Fruit fly (Drosophila melanogaster) whole organism, embryonic: ENCODE data around the gene CG17134.

ENCODE experiments used
- ATbp ChIP-seq: fragments of 200-800 bp; sonication (Bioruptor generic); optimal IDR thresholded peaks from 2 replicates; lab custom pipeline; 2017; ENCODE audit warnings: missing biosample characterization, mild to moderate bottlenecking, missing genetic modification characterization, missing genetic modification reagents
- Atf-2 ChIP-seq: fragments of 200-800 bp; sonication (Bioruptor generic); optimal IDR thresholded peaks from 2 replicates; lab custom pipeline; 2016; ENCODE audit warnings: missing biosample characterization, missing genetic modification characterization
- Blimp-1 ChIP-seq: fragments of 200-800 bp; sonication (Bioruptor generic); optimal IDR thresholded peaks from 3 replicates; lab custom pipeline; 2018; ENCODE audit warnings: missing biosample characterization, missing genetic modification characterization, mild to moderate bottlenecking, moderate library complexity, missing genetic modification reagents
- BtbVII ChIP-seq: fragments of 200-800 bp; sonication (Bioruptor generic); optimal IDR thresholded peaks from 3 replicates; lab custom pipeline; 2017; ENCODE audit warnings: missing biosample characterization, mild to moderate bottlenecking, missing genetic modification characterization
- CG10979 ChIP-seq: fragments of 200-800 bp; sonication (Bioruptor generic); optimal IDR thresholded peaks from 2 replicates; lab custom pipeline; 2018; ENCODE audit warnings: missing biosample characterization, mild to moderate bottlenecking, missing genetic modification characterization, moderate library complexity
- CG11560 ChIP-seq: fragments of 200-800 bp; sonication (Bioruptor generic); IDR thresholded peaks from 3 replicates; pipeline ENCODE4 v1.3.6; 2022; ENCODE audit warnings: missing biosample characterization, missing genetic modification characterization
- CG11696 ChIP-seq: fragments of 200-800 bp; sonication (Bioruptor generic); IDR thresholded peaks from 2 replicates; pipeline ENCODE4 v1.3.6; 2022; ENCODE audit warnings: missing biosample characterization, missing genetic modification characterization
- CG13424 ChIP-seq: fragments of 200-800 bp; sonication (Bioruptor generic); optimal IDR thresholded peaks from 2 replicates; lab custom pipeline; 2019; ENCODE audit warnings: missing biosample characterization, mild to moderate bottlenecking, missing genetic modification characterization, moderate library complexity
- CG15269 ChIP-seq: fragments of 200-800 bp; sonication (Bioruptor generic); optimal IDR thresholded peaks from 2 replicates; lab custom pipeline; 2018; ENCODE audit warnings: missing biosample characterization, mild to moderate bottlenecking, missing genetic modification characterization, moderate library complexity
- CG1529 ChIP-seq: fragments of 200-800 bp; sonication (Bioruptor generic); optimal IDR thresholded peaks from 3 replicates; lab custom pipeline; 2018; ENCODE audit warnings: missing biosample characterization, missing genetic modification characterization
- CG15514 ChIP-seq: fragments of 200-800 bp; sonication (Bioruptor generic); optimal IDR thresholded peaks from 3 replicates; lab custom pipeline; 2017; ENCODE audit warnings: missing biosample characterization, missing genetic modification characterization, mild to moderate bottlenecking, moderate library complexity, missing genetic modification reagents
- CG18476 ChIP-seq: fragments of 200-800 bp; sonication (Bioruptor generic); optimal IDR thresholded peaks from 2 replicates; lab custom pipeline; 2016; ENCODE audit warnings: missing biosample characterization, mild to moderate bottlenecking, missing genetic modification characterization
- CG30020 ChIP-seq: fragments of 200-800 bp; optimal IDR thresholded peaks from 2 replicates; lab custom pipeline; 2019; ENCODE audit warnings: missing biosample characterization, mild to moderate bottlenecking, missing genetic modification characterization, moderate library complexity
- CG30431 ChIP-seq: fragments of 200-800 bp; sonication (Bioruptor generic); optimal IDR thresholded peaks from 2 replicates; lab custom pipeline; 2017; ENCODE audit warnings: missing biosample characterization, missing genetic modification characterization
- CG31441 ChIP-seq: fragments of 200-800 bp; sonication (Bioruptor generic); IDR thresholded peaks from 2 replicates; pipeline ENCODE4 v1.3.6; 2022; ENCODE audit warnings: missing biosample characterization, missing genetic modification characterization
- CG3163 ChIP-seq: fragments of 200-800 bp; sonication (Bioruptor generic); optimal IDR thresholded peaks from 3 replicates; lab custom pipeline; 2016; ENCODE audit warnings: missing biosample characterization, missing genetic modification characterization
- CG32532 ChIP-seq: fragments of 200-800 bp; sonication (Bioruptor generic); IDR thresholded peaks from 2 replicates; pipeline ENCODE4 v1.3.6; 2022; ENCODE audit warnings: missing biosample characterization, missing genetic modification characterization
- CG34376 ChIP-seq: fragments of 200-800 bp; sonication (Bioruptor generic); optimal IDR thresholded peaks from 2 replicates; lab custom pipeline; 2018; ENCODE audit warnings: missing biosample characterization, mild to moderate bottlenecking, missing genetic modification characterization
- CG4730 ChIP-seq: fragments of 200-800 bp; sonication (Bioruptor generic); IDR thresholded peaks from 2 replicates; pipeline ENCODE4 v1.3.6; 2022; ENCODE audit warnings: missing biosample characterization, missing genetic modification characterization
- CG7786 ChIP-seq: fragments of 200-800 bp; sonication (Bioruptor generic); optimal IDR thresholded peaks from 2 replicates; lab custom pipeline; 2016; ENCODE audit warnings: missing biosample characterization, missing genetic modification characterization
- CG7839 ChIP-seq: fragments of 200-800 bp; sonication (Bioruptor generic); optimal IDR thresholded peaks from 3 replicates; lab custom pipeline; 2018; ENCODE audit warnings: missing biosample characterization, mild to moderate bottlenecking, missing genetic modification characterization, moderate library complexity
- CG8388 ChIP-seq: fragments of 200-800 bp; sonication (Bioruptor generic); optimal IDR thresholded peaks from 2 replicates; lab custom pipeline; 2019; ENCODE audit warnings: missing biosample characterization, mild to moderate bottlenecking, missing genetic modification characterization, moderate library complexity
- CG9437 ChIP-seq: fragments of 200-800 bp; sonication (Bioruptor generic); optimal IDR thresholded peaks from 2 replicates; lab custom pipeline; 2018; ENCODE audit warnings: missing biosample characterization, mild to moderate bottlenecking, missing genetic modification characterization
- CG9817 ChIP-seq: fragments of 200-800 bp; sonication (Bioruptor generic); optimal IDR thresholded peaks from 2 replicates; lab custom pipeline; 2018; ENCODE audit warnings: missing biosample characterization, mild to moderate bottlenecking, missing genetic modification characterization, moderate library complexity
- CoRest ChIP-seq: fragments of 200-800 bp; sonication (Bioruptor generic); optimal IDR thresholded peaks from 3 replicates; lab custom pipeline; 2018; ENCODE audit warnings: missing biosample characterization, mild to moderate bottlenecking, missing genetic modification characterization, moderate library complexity
- Dref ChIP-seq: fragments of 200-800 bp; sonication (Bioruptor generic); IDR thresholded peaks from 2 replicates; pipeline ENCODE4 v1.3.6; 2022; ENCODE audit warnings: missing biosample characterization, missing genetic modification characterization
- Hey ChIP-seq: fragments of 200-800 bp; sonication (Bioruptor generic); optimal IDR thresholded peaks from 3 replicates; lab custom pipeline; 2018; ENCODE audit warnings: missing biosample characterization, mild to moderate bottlenecking, missing genetic modification characterization
- Hr3 ChIP-seq: fragments of 200-800 bp; sonication (Bioruptor generic); optimal IDR thresholded peaks from 3 replicates; lab custom pipeline; 2016; ENCODE audit warnings: missing biosample characterization, missing genetic modification characterization
- MTF-1 ChIP-seq: fragments of 200-800 bp; sonication (Bioruptor generic); optimal IDR thresholded peaks from 2 replicates; lab custom pipeline; 2018; ENCODE audit warnings: missing biosample characterization, mild to moderate bottlenecking, missing genetic modification characterization, borderline replicate concordance
- Med ChIP-seq: fragments of 200-800 bp; sonication (Bioruptor generic); peaks from one replicate; lab custom pipeline; 2016; ENCODE audit warnings: missing biosample characterization, missing genetic modification characterization, mild to moderate bottlenecking, inconsistent platforms, moderate library complexity
- Nf-YA ChIP-seq: fragments of 200-800 bp; sonication (Bioruptor generic); IDR thresholded peaks from 2 replicates; pipeline ENCODE4 v1.3.6; 2022; ENCODE audit warnings: missing biosample characterization, missing genetic modification characterization
- Nf-YC ChIP-seq: fragments of 200-800 bp; optimal IDR thresholded peaks from 3 replicates; lab custom pipeline; 2019; ENCODE audit warnings: missing biosample characterization, mild to moderate bottlenecking, missing genetic modification characterization, moderate library complexity
- Taf1 ChIP-seq: fragments of 200-800 bp; sonication (Bioruptor generic); IDR thresholded peaks from 2 replicates; pipeline ENCODE4 v1.3.6; 2022; ENCODE audit warnings: missing biosample characterization, missing genetic modification characterization
- al ChIP-seq: fragments of 200-800 bp; sonication (Bioruptor generic); IDR thresholded peaks from 2 replicates; pipeline ENCODE4 v1.3.6; 2022; ENCODE audit warnings: missing biosample characterization, missing genetic modification characterization
- chinmo ChIP-seq: fragments of 200-800 bp; sonication (Bioruptor generic); IDR thresholded peaks from 4 replicates; pipeline ENCODE4 v1.3.6; 2022; ENCODE audit warnings: missing biosample characterization, missing genetic modification characterization; ENCODE audit not compliant: partially characterized antibody
- dan ChIP-seq: fragments of 200-800 bp; sonication (Bioruptor generic); IDR thresholded peaks from 2 replicates; pipeline ENCODE4 v1.3.6; 2022; ENCODE audit warnings: missing biosample characterization, missing genetic modification characterization
- dmrt11E ChIP-seq: fragments of 200-800 bp; sonication (Bioruptor generic); optimal IDR thresholded peaks from 3 replicates; lab custom pipeline; 2018; ENCODE audit warnings: missing biosample characterization, mild to moderate bottlenecking, missing genetic modification characterization, moderate library complexity
- esg ChIP-seq: fragments of 200-800 bp; sonication (Bioruptor generic); conservative IDR thresholded peaks from 2 replicates; pipeline ENCODE4 v1.3.6; 2022; ENCODE audit warnings: missing biosample characterization, missing genetic modification characterization
- jing ChIP-seq: fragments of 200-800 bp; sonication (Bioruptor generic); optimal IDR thresholded peaks from 2 replicates; lab custom pipeline; 2018; ENCODE audit warnings: missing biosample characterization, mild to moderate bottlenecking, missing genetic modification characterization
- klu ChIP-seq: fragments of 200-800 bp; sonication (Bioruptor generic); IDR thresholded peaks from 2 replicates; pipeline ENCODE4 v1.3.6; 2022; ENCODE audit warnings: missing biosample characterization, missing genetic modification characterization
- otp ChIP-seq: fragments of 200-800 bp; sonication (Bioruptor generic); IDR thresholded peaks from 3 replicates; pipeline ENCODE4, ENCODE4 v1.3.6; 2022; ENCODE audit warnings: missing biosample characterization, missing genetic modification characterization
- phol ChIP-seq: fragments of 200-800 bp; sonication (Bioruptor generic); optimal IDR thresholded peaks from 3 replicates; lab custom pipeline; 2018; ENCODE audit warnings: missing biosample characterization, mild to moderate bottlenecking, missing genetic modification characterization, moderate library complexity
- rib ChIP-seq: fragments of 200-800 bp; sonication (Bioruptor generic); IDR thresholded peaks from 2 replicates; pipeline ENCODE4 v1.3.6; 2022; ENCODE audit warnings: missing biosample characterization, missing genetic modification characterization
- ro ChIP-seq: fragments of 200-800 bp; sonication (Bioruptor generic); IDR thresholded peaks from 2 replicates; pipeline ENCODE4 v1.3.6; 2022; ENCODE audit warnings: missing biosample characterization, missing genetic modification characterization
- scrt ChIP-seq: fragments of 200-800 bp; sonication (Bioruptor generic); optimal IDR thresholded peaks from 2 replicates; lab custom pipeline; 2018; ENCODE audit warnings: missing biosample characterization, mild to moderate bottlenecking, missing genetic modification characterization, moderate library complexity
- seq ChIP-seq: fragments of 200-800 bp; sonication (Bioruptor generic); IDR thresholded peaks from 2 replicates; pipeline ENCODE4 v1.3.6; 2022; ENCODE audit warnings: missing biosample characterization, missing genetic modification characterization
- sqz ChIP-seq: fragments of 200-800 bp; sonication (Bioruptor generic); optimal IDR thresholded peaks from 3 replicates; lab custom pipeline; 2018; ENCODE audit warnings: missing biosample characterization, mild to moderate bottlenecking, missing genetic modification characterization
- sug ChIP-seq: fragments of 200-800 bp; optimal IDR thresholded peaks from 2 replicates; lab custom pipeline; 2019; ENCODE audit warnings: missing biosample characterization, mild to moderate bottlenecking, missing genetic modification characterization, moderate library complexity
- tup ChIP-seq: fragments of 200-800 bp; sonication (Bioruptor generic); optimal IDR thresholded peaks from 2 replicates; lab custom pipeline; 2016; ENCODE audit warnings: missing biosample characterization, mild to moderate bottlenecking, missing genetic modification characterization, moderate library complexity

The CG17134 gene

DNA sequence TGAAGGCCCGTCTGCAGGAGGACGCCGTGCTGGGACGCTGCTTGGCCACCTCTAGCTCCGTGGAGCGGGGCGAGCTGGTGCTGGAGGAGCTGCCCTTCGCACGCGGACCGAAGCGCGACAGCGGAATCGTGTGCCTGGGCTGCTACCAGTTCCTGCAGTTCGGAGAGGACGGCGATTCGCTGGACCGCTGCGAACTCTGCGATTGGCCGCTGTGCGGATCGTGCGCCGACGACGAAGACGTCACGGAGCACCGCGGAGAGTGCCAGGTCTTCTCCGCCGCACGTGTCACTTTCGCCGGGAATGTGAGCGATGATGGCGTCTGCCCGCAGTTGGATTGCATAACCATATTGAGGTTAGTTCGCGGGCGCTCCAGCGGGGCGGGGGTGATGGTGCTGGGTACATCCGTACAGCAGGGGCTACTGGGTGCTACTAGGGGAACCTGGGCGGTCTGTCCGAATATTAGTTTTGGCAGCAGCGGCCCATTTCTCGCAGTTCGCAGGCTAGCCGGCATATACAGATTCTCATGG, 30.9 kb downstream of the CG17134 start (continued):
- TF ChIP-seq scrt (GFP tag; lab: Kevin White, UChicago), result no peak
- TF ChIP-seq Hey (tag; lab: Kevin White, UChicago), result no peak
- TF ChIP-seq CG9817 (tag; lab: Kevin White, UChicago), result no peak
- peak; percentile 51 for TF ChIP-seq Med (GFP tag; lab: Kevin White, UChicago)
- TF ChIP-seq BtbVII (GFP tag; lab: Kevin White, UChicago), result no peak
- no peak for TF ChIP-seq klu (GFP tag; lab: Robert Waterston, UW)
- peak; percentile 61 for TF ChIP-seq Nf-YC (tag; lab: Kevin White, UChicago)
- TF ChIP-seq CG10979, result no peak
- no peak for TF ChIP-seq CG11696 (GFP tag; lab: Robert Waterston, UW)
- TF ChIP-seq sug, result no peak
- no peak for TF ChIP-seq tup (GFP tag; lab: Kevin White, UChicago)
- no peak for TF ChIP-seq CG13424 (tag; lab: Kevin White, UChicago)
- no peak for TF ChIP-seq CG15514 (GFP tag; lab: Kevin White, UChicago)
- no peak for TF ChIP-seq Blimp-1 (GFP tag; lab: Kevin White, UChicago)
- 0 out of 4 replicates have a peak, but pooled peaks have one; percentile 15 for TF ChIP-seq chinmo (GFP tag; lab: Robert Waterston, UW)
- no peak for TF ChIP-seq sqz (GFP tag; lab: Kevin White, UChicago)
- no peak for TF ChIP-seq CoRest (tag; lab: Kevin White, UChicago)
- TF ChIP-seq Hr3 (GFP tag; lab: Kevin White, UChicago), result no peak
- no peak for TF ChIP-seq jing

DNA sequence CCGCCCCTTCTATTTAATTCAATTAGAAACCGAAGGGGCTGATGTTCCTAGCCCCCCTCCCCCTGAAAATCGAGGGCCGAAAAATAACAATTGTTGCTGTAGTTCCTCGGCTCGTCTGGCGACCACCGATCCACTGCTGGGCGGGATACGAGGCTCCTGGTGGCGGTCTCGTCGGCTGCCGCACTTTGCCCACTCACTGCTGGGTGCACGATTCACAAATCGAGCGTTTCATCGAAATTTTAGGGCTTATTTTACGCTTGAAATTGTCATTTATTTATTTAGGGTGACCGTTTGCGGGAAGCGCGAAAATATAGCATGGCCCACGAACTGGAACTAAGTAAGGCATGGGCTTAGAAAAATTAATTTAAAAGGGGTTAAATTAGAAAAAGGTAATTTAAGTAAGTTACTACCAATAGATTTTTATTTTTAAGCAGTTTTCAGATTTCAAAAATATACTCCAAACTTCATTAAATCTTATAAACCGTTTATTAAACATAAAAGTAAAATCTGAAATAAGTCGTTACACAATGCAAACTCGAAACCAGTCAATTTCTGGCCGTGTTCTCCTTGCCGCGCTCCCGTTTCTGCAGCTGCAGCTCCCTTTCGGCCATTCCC, 35.9 kb downstream of the CG17134 start, which contains the start of gene Dnz1:
Dnz1 (minus strand) TSS at position 317 of the 615 bp plus-strand sequence.
- TF ChIP-seq CG11560 (tag; lab: Robert Waterston, UW) (no peak; the same call in 2 of the 3 replicates), ro (GFP tag; lab: Robert Waterston, UW) (no peak), Nf-YA (GFP tag; lab: Robert Waterston, UW) (no peak), CG15269 (tag; lab: Kevin White, UChicago) (peak; percentile 61), CG32532 (GFP tag; lab: Robert Waterston, UW) (peak; percentile 74), Atf-2 (GFP tag; lab: Kevin White, UChicago) (no peak), Dref (no peak), CG30020 (tag; lab: Kevin White, UChicago) (peak; percentile 14), CG3163 (GFP tag; lab: Kevin White, UChicago) (no peak), CG9437 (no peak), otp (peak; percentile 59; the same call in 1 of the 3 replicates), rib (GFP tag; lab: Robert Waterston, UW) (peak; percentile 26; the same call in 1 of the 2 replicates), dmrt11E (tag; lab: Kevin White, UChicago) (no peak), CG4730 (GFP tag; lab: Robert Waterston, UW) (no peak), ATbp (GFP tag; lab: Kevin White, UChicago) (no peak), dan (GFP tag; lab: Robert Waterston, UW) (no peak), phol (tag; lab: Kevin White, UChicago) (peak; percentile 49), MTF-1 (no peak), Taf1 (GFP tag; lab: Robert Waterston, UW) (no peak), CG18476 (no peak), CG1529 (GFP tag; lab: Kevin White, UChicago) (no peak), CG8388 (GFP tag; lab: Kevin White, UChicago) (peak; percentile 10), CG31441 (GFP tag; lab: Robert Waterston, UW) (peak; percentile 49; the same call in 1 of the 2 replicates), al (peak; percentile 39), CG30431 (GFP tag; lab: Kevin White, UChicago) (no peak), esg (GFP tag; lab: Robert Waterston, UW) (peak; percentile 33; the same call in 1 of the 2 replicates), CG7786 (GFP tag; lab: Kevin White, UChicago) (no peak), CG7839 (tag; lab: Kevin White, UChicago) (peak; percentile 68), seq (no peak), CG34376 (no peak)
